Worm (Caenorhabditis elegans) whole organism, L3 larva: ENCODE data around the gene lap-1.

Source experiments
- R02D3.7 ChIP-seq: fragments of 150-350 bp; optimal IDR thresholded peaks from 2 replicates; lab custom pipeline; 2014; ENCODE audit warnings: missing biosample characterization, missing genetic modification characterization
- ZK546.5 ChIP-seq: sonication (generic microtip); optimal IDR thresholded peaks from 2 replicates; lab custom pipeline; 2017; ENCODE audit warnings: missing biosample characterization, missing genetic modification characterization
- aly-2 ChIP-seq: fragments of 150-350 bp; optimal IDR thresholded peaks from 2 replicates; lab custom pipeline; 2014; ENCODE audit warnings: missing biosample characterization, missing genetic modification characterization
- ama-1 ChIP-seq: fragments of 150-350 bp; optimal IDR thresholded peaks from 2 replicates; lab custom pipeline; 2018
- ceh-28 ChIP-seq: fragments of 150-350 bp; optimal IDR thresholded peaks from 2 replicates; lab custom pipeline; 2014; ENCODE audit warnings: missing biosample characterization, missing genetic modification reagents, missing genetic modification characterization
- ceh-82 ChIP-seq: fragments of 150-350 bp; optimal IDR thresholded peaks from 2 replicates; lab custom pipeline; 2014; ENCODE audit warnings: missing biosample characterization, missing genetic modification characterization
- ceh-9 ChIP-seq: sonication (generic microtip); optimal IDR thresholded peaks from 2 replicates; lab custom pipeline; 2018; ENCODE audit warnings: missing biosample characterization, missing genetic modification characterization
- daf-12 ChIP-seq: fragments of 150-350 bp; optimal IDR thresholded peaks from 2 replicates; lab custom pipeline; 2014; ENCODE audit warnings: missing biosample characterization, missing genetic modification reagents, missing genetic modification characterization
- egl-27 ChIP-seq: sonication (generic microtip); optimal IDR thresholded peaks from 4 replicates; lab custom pipeline; 2017; ENCODE audit warnings: missing biosample characterization, missing genetic modification reagents, missing genetic modification characterization
- egl-5 ChIP-seq: fragments of 150-350 bp; optimal IDR thresholded peaks from 2 replicates; lab custom pipeline; 2017; ENCODE audit warnings: missing biosample characterization, missing genetic modification reagents, missing genetic modification characterization, inconsistent platforms
- elt-1 ChIP-seq: fragments of 150-350 bp; optimal IDR thresholded peaks from 2 replicates; lab custom pipeline; 2014; ENCODE audit warnings: missing biosample characterization, missing genetic modification characterization
- elt-2 ChIP-seq: sonication (generic microtip); optimal IDR thresholded peaks from 2 replicates; lab custom pipeline; 2016; ENCODE audit warnings: missing genetic modification reagents, mild to moderate bottlenecking, missing genetic modification characterization, missing compliant biosample characterization
- elt-3 ChIP-seq, 3 experiments: fragments of 150-350 bp in 1 of 3; sonication (generic microtip) in 2 of 3; optimal IDR thresholded peaks; 2 replicates in 2 of 3; 4 replicates in 1 of 3; lab custom pipeline; 2014 to 2017; ENCODE audit warnings: missing biosample characterization in 3 of 3, missing genetic modification characterization in 3 of 3
- eor-1 ChIP-seq, 2 experiments: fragments of 150-350 bp; optimal IDR thresholded peaks; 2 replicates each; lab custom pipeline; 2014 to 2018; ENCODE audit warnings: missing biosample characterization in 2 of 2, missing genetic modification characterization in 2 of 2
- fkh-10 ChIP-seq: sonication (generic microtip); optimal IDR thresholded peaks from 2 replicates; lab custom pipeline; 2017; ENCODE audit warnings: missing biosample characterization, missing genetic modification reagents, missing genetic modification characterization
- fkh-2 ChIP-seq: fragments of 150-350 bp; optimal IDR thresholded peaks from 2 replicates; lab custom pipeline; 2014; ENCODE audit warnings: missing biosample characterization, missing genetic modification reagents, missing genetic modification characterization
- hmg-11 ChIP-seq: sonication (generic microtip); optimal IDR thresholded peaks from 2 replicates; lab custom pipeline; 2016; ENCODE audit warnings: missing genetic modification characterization, missing compliant biosample characterization
- jun-1 ChIP-seq: fragments of 150-350 bp; optimal IDR thresholded peaks from 2 replicates; lab custom pipeline; 2014; ENCODE audit warnings: missing biosample characterization, missing genetic modification reagents, missing genetic modification characterization
- lin-39 ChIP-seq: fragments of 150-350 bp; optimal IDR thresholded peaks from 2 replicates; lab custom pipeline; 2018; ENCODE audit warnings: missing biosample characterization, missing genetic modification reagents, missing genetic modification characterization
- lsy-12 ChIP-seq: sonication (generic microtip); optimal IDR thresholded peaks from 2 replicates; lab custom pipeline; 2016; ENCODE audit warnings: mild to moderate bottlenecking, missing genetic modification characterization, missing compliant biosample characterization
- mdl-1 ChIP-seq: fragments of 150-350 bp; optimal IDR thresholded peaks from 2 replicates; lab custom pipeline; 2014; ENCODE audit warnings: missing biosample characterization, missing genetic modification characterization
- mml-1 ChIP-seq: fragments of 150-350 bp; sonication (generic microtip); optimal IDR thresholded peaks from 3 replicates; lab custom pipeline; 2014; ENCODE audit warnings: missing biosample characterization, missing genetic modification characterization
- nfya-1 ChIP-seq: sonication (generic microtip); optimal IDR thresholded peaks from 2 replicates; lab custom pipeline; 2017; ENCODE audit warnings: missing genetic modification characterization, mild to moderate bottlenecking, missing compliant biosample characterization, antibody characterized with exemption, moderate library complexity; ENCODE audit not compliant: insufficient read depth
- nhr-11 ChIP-seq: fragments of 150-350 bp; optimal IDR thresholded peaks from 2 replicates; lab custom pipeline; 2014; ENCODE audit warnings: missing biosample characterization, missing genetic modification characterization
- nhr-12 ChIP-seq: fragments of 150-350 bp; optimal IDR thresholded peaks from 2 replicates; lab custom pipeline; 2014; ENCODE audit warnings: missing biosample characterization, missing genetic modification characterization
- nhr-23 ChIP-seq: fragments of 150-350 bp; optimal IDR thresholded peaks from 2 replicates; lab custom pipeline; 2014; ENCODE audit warnings: missing biosample characterization, missing genetic modification reagents, missing genetic modification characterization
- nhr-237 ChIP-seq: fragments of 150-350 bp; optimal IDR thresholded peaks from 2 replicates; lab custom pipeline; 2014; ENCODE audit warnings: missing biosample characterization, missing genetic modification characterization
- nhr-25 ChIP-seq: sonication (generic microtip); optimal IDR thresholded peaks from 2 replicates; lab custom pipeline; 2017; ENCODE audit warnings: missing biosample characterization, missing genetic modification characterization
- nhr-43 ChIP-seq: sonication (generic microtip); optimal IDR thresholded peaks from 2 replicates; lab custom pipeline; 2016; ENCODE audit warnings: mild to moderate bottlenecking, missing genetic modification characterization, missing compliant biosample characterization; ENCODE audit not compliant: poor library complexity, severe bottlenecking
- nhr-67 ChIP-seq: fragments of 150-350 bp; optimal IDR thresholded peaks from 2 replicates; lab custom pipeline; 2014; ENCODE audit warnings: missing biosample characterization, missing genetic modification characterization
- nhr-76 ChIP-seq: fragments of 150-350 bp; sonication (generic microtip); optimal IDR thresholded peaks from 5 replicates; lab custom pipeline; 2014; ENCODE audit warnings: missing biosample characterization, missing genetic modification characterization
- pha-4 ChIP-seq: fragments of 150-350 bp; optimal IDR thresholded peaks from 2 replicates; lab custom pipeline; 2014; ENCODE audit warnings: missing biosample characterization, missing genetic modification reagents, missing genetic modification characterization
- pqm-1 ChIP-seq: fragments of 150-350 bp; optimal IDR thresholded peaks from 2 replicates; lab custom pipeline; 2017; ENCODE audit warnings: missing biosample characterization, missing genetic modification characterization, inconsistent platforms
- sea-2 ChIP-seq: fragments of 150-350 bp; sonication (generic microtip); optimal IDR thresholded peaks from 4 replicates; lab custom pipeline; 2014; ENCODE audit warnings: missing biosample characterization, missing genetic modification reagents, missing genetic modification characterization
- skn-1 ChIP-seq: fragments of 150-350 bp; optimal IDR thresholded peaks from 2 replicates; lab custom pipeline; 2014; ENCODE audit warnings: missing biosample characterization, missing genetic modification characterization
- snpc-4 ChIP-seq: fragments of 150-350 bp; optimal IDR thresholded peaks from 2 replicates; lab custom pipeline; 2014; ENCODE audit warnings: missing biosample characterization, missing genetic modification characterization
- tbx-2 ChIP-seq: sonication (generic microtip); optimal IDR thresholded peaks from 2 replicates; lab custom pipeline; 2016; ENCODE audit warnings: mild to moderate bottlenecking, missing genetic modification characterization, missing compliant biosample characterization
- unc-39 ChIP-seq: sonication (generic microtip); optimal IDR thresholded peaks from 4 replicates; lab custom pipeline; 2017; ENCODE audit warnings: missing biosample characterization, missing genetic modification characterization
- unc-62 ChIP-seq: fragments of 150-350 bp; sonication (generic microtip); optimal IDR thresholded peaks from 4 replicates; lab custom pipeline; 2014; ENCODE audit warnings: missing biosample characterization, missing genetic modification reagents, missing genetic modification characterization
- zag-1 ChIP-seq: fragments of 150-350 bp; optimal IDR thresholded peaks from 2 replicates; lab custom pipeline; 2014; ENCODE audit warnings: missing biosample characterization, missing genetic modification characterization
- ztf-11 ChIP-seq: fragments of 150-350 bp; optimal IDR thresholded peaks from 2 replicates; lab custom pipeline; 2014; ENCODE audit warnings: missing biosample characterization, missing genetic modification characterization
- ztf-4 ChIP-seq: fragments of 150-350 bp; optimal IDR thresholded peaks from 2 replicates; lab custom pipeline; 2014; ENCODE audit warnings: missing biosample characterization, missing genetic modification characterization

Gene lap-1

ce11 chrIII:8401887-8402286, at the start of gene lap-1:
lap-1 (minus strand) TSS chrIII:8401928.
- TF ChIP-seq pha-4 (peak; percentile 18), lsy-12 (no peak), pqm-1 (tag; lab: Kevin White, UChicago) (peak; percentile 7), fkh-2 (tag; lab: Kevin White, UChicago) (no peak), lin-39 (no peak), elt-2 (peak; percentile 40), eor-1 (tag; optimal IDR thresholded peaks at IDR 0.05; lab: Kevin White, UChicago) (no peak)

- TF ChIP-seq elt-1 (tag; lab: Kevin White, UChicago) = no peak
- peak; percentile 52 for TF ChIP-seq lin-39
- TF ChIP-seq, all 47 proteins: peak for 1
Measured at ce11 chrIII:8451181-8451580, 49.5 kb upstream of the lap-1 start.

- TF ChIP-seq nhr-43 (tag; lab: Kevin White, UChicago) = no peak
- peak; percentile 57 for TF ChIP-seq lin-39
- peak; percentile 67 for TF ChIP-seq pha-4
- TF ChIP-seq jun-1 = no peak
- no peak for TF ChIP-seq nhr-25 (tag; lab: Kevin White, UChicago)
Measured at ce11 chrIII:8450494-8450893, 48.8 kb upstream of the lap-1 start.

- TF ChIP-seq nfya-1 (peak; percentile 12), elt-2 (peak; percentile 24), tbx-2 (tag; lab: Kevin White, UChicago) (no peak), unc-39 (no peak), eor-1 (tag; optimal IDR thresholded peaks at IDR 0.05; lab: Kevin White, UChicago) (no peak), pha-4 (peak; percentile 51), ceh-82 (no peak), ama-1 (lab: Kevin White, UChicago) (peak; percentile 82)
Measured at ce11 chrIII:8449160-8449807, 47.6 kb upstream of the lap-1 start, which contains the start of gene mrpl-32. mrpl-32 (plus strand) TSS chrIII:8449757.

ce11 chrIII:8446940-8447403, 45.2 kb upstream of the lap-1 start, which contains the start of gene rpn-3:
rpn-3 (plus strand) TSS chrIII:8447353.
- peak; percentile 92 for TF ChIP-seq nhr-11 (tag; lab: Kevin White, UChicago)
- TF ChIP-seq lsy-12 = peak; percentile 98
- peak; percentile 93 for TF ChIP-seq ama-1 (lab: Kevin White, UChicago)
- TF ChIP-seq hmg-11 = peak; percentile 95
- peak; percentile 56 for TF ChIP-seq egl-27 (tag; lab: Kevin White, UChicago)
- no peak for TF ChIP-seq daf-12
- no peak for TF ChIP-seq aly-2
- no peak for TF ChIP-seq zag-1
- no peak for TF ChIP-seq mdl-1 (tag; lab: Kevin White, UChicago)
- no peak for TF ChIP-seq ztf-11 (tag; lab: Kevin White, UChicago)
- TF ChIP-seq egl-5 (tag; lab: Kevin White, UChicago) = peak; percentile 80
- TF ChIP-seq nfya-1 = peak; percentile 98
- TF ChIP-seq ZK546.5 (tag; lab: Kevin White, UChicago) = peak; percentile 43
- TF ChIP-seq snpc-4 = peak; percentile 83
- TF ChIP-seq mml-1 (tag; lab: Kevin White, UChicago) = peak; percentile 59
- TF ChIP-seq unc-62 = no peak
- peak; percentile 70 for TF ChIP-seq elt-2
- peak; percentile 88 for TF ChIP-seq R02D3.7 (tag; lab: Kevin White, UChicago)
- peak; percentile 91 for TF ChIP-seq pqm-1 (tag; lab: Kevin White, UChicago)
- TF ChIP-seq ceh-28 (tag; lab: Kevin White, UChicago) = peak; percentile 85
- TF ChIP-seq elt-3 (tag; optimal IDR thresholded peaks at IDR 0.05; lab: Kevin White, UChicago) = peak in 1 of 3 experiments; percentile 19
- peak; percentile 65 for TF ChIP-seq ztf-4 (tag; lab: Kevin White, UChicago)
- TF ChIP-seq eor-1 (tag; optimal IDR thresholded peaks at IDR 0.05; lab: Kevin White, UChicago) = peak in 1 of 2 experiments; percentile 89
- TF ChIP-seq tbx-2 (tag; lab: Kevin White, UChicago) = peak; percentile 82
- peak; percentile 100 for TF ChIP-seq pha-4
- peak; percentile 95 for TF ChIP-seq nhr-25 (tag; lab: Kevin White, UChicago)
- TF ChIP-seq nhr-43 (tag; lab: Kevin White, UChicago) = peak; percentile 94
- TF ChIP-seq jun-1 = peak; percentile 95
- no peak for TF ChIP-seq nhr-12 (tag; lab: Kevin White, UChicago)
- TF ChIP-seq nhr-237 = no peak
- peak; percentile 98 for TF ChIP-seq sea-2
- peak; percentile 98 for TF ChIP-seq nhr-23 (tag; lab: Kevin White, UChicago)
- TF ChIP-seq elt-1 (tag; lab: Kevin White, UChicago) = peak; percentile 60
- no peak for TF ChIP-seq unc-39
- no peak for TF ChIP-seq ceh-9
- TF ChIP-seq fkh-10 (GFP tag; lab: Kevin White, UChicago) = peak; percentile 94
- TF ChIP-seq nhr-76 (tag; lab: Kevin White, UChicago) = peak; percentile 79
- TF ChIP-seq nhr-67 (tag; lab: Kevin White, UChicago) = no peak
- TF ChIP-seq skn-1 = peak; percentile 100
